Worm (Caenorhabditis elegans) whole organism, L2 larva: ENCODE data around the gene ebax-1.

Experiments
- lin-13 ChIP-seq: fragments of 150-350 bp; optimal IDR thresholded peaks from 2 replicates; lab custom pipeline; 2014; ENCODE audit warnings: missing biosample characterization, missing genetic modification reagents, missing genetic modification characterization
- lin-39 ChIP-seq: fragments of 150-350 bp; optimal IDR thresholded peaks from 2 replicates; lab custom pipeline; 2014; ENCODE audit warnings: missing biosample characterization, missing genetic modification reagents, missing genetic modification characterization
- mab-5 ChIP-seq: fragments of 150-350 bp; optimal IDR thresholded peaks from 2 replicates; lab custom pipeline; 2014; ENCODE audit warnings: missing biosample characterization, missing genetic modification characterization
- snpc-4 ChIP-seq: fragments of 150-350 bp; optimal IDR thresholded peaks from 2 replicates; lab custom pipeline; 2014; ENCODE audit warnings: missing biosample characterization, missing genetic modification characterization
- ztf-11 ChIP-seq: sonication (generic microtip); optimal IDR thresholded peaks from 2 replicates; lab custom pipeline; 2017; ENCODE audit warnings: missing biosample characterization, missing genetic modification characterization

DNA sequence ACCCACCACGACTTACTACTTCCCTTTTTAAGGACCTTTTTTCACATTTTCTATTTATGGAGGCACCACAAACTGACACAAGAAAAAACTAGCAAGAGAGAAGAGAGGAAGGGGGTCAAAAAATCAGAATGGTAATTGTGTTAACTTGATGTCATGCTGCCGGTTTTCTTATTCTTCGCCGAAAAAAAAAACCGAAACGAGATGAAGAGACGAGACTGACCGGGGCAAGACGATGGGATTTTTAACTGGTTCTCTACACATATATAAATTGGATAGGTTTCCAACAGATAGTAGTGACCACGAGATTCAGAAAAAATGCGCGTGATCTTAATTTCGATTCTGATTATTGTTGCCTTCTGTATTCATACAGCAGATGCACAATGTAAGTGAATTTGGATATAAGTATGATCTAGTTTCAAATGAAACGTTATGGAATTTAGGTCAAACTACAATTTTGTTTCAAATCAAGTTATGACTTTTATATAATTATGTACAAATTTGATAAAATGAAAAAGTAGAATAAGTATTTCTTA is 12.9 kb upstream of the ebax-1 start, which contains the start of gene Y43C5A.3:
- TF ChIP-seq lin-13 (GFP tag; lab: Kevin White, UChicago) (no peak), lin-39 (tag; lab: Kevin White, UChicago) (no peak), snpc-4 (tag; lab: Kevin White, UChicago) (no peak), ztf-11 (no peak), mab-5 (tag; lab: Kevin White, UChicago) (no peak)
